Fruit fly (Drosophila melanogaster) whole organism: ENCODE data around the gene Ir87a.

ENCODE experiments used
- CG8478 ChIP-seq: fragments of >200 bp; optimal IDR thresholded peaks from 2 replicates; lab custom pipeline; 2018; ENCODE audit warnings: inconsistent platforms
- Dll ChIP-seq: fragments of >200 bp; optimal IDR thresholded peaks from 2 replicates; lab custom pipeline; 2017
- EcR ChIP-seq, 2 experiments: fragments of >200 bp; optimal IDR thresholded peaks; 2 replicates each; lab custom pipeline; 2017; ENCODE audit warnings: missing biosample characterization in 2 of 2, missing genetic modification characterization in 2 of 2, missing genetic modification reagents in 2 of 2
- pan ChIP-seq: fragments of >200 bp; optimal IDR thresholded peaks from 2 replicates; lab custom pipeline; 2017
- psq ChIP-seq: fragments of >200 bp; optimal IDR thresholded peaks from 2 replicates; lab custom pipeline; 2017
- usp ChIP-seq: fragments of >200 bp; optimal IDR thresholded peaks from 2 replicates; lab custom pipeline; 2017; ENCODE audit warnings: missing biosample characterization, missing genetic modification characterization, mixed read lengths

Ir87a gene

DNA sequence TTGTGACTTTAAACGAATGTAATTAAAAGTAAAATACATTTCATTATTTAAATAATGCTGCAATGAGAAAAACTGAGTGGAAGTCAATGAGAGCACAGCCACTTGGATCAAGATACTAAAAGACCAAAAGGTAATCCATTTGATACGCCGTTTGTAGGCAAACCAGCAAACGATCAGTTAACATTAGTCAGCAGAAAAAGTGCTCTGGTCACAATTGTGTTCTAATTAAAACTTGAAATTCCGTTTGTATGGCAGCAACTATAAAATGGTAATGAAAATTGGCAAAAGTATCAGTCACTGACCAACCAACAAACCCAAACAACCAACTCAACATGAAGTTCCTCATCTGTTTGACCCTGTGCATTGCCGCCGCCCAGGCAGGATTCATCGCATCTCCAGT is 22.5 kb upstream of the Ir87a start, which contains the start of gene CG14377:
Gene CG14377 (plus strand): TSS at position 301 of the 400 bp plus-strand sequence.
- no peak for TF ChIP-seq pan (lab: Kevin White, UChicago)
- no peak for TF ChIP-seq Dll (lab: Kevin White, UChicago)
- no peak for TF ChIP-seq psq (lab: Kevin White, UChicago)
- no peak for TF ChIP-seq EcR (GFP tag; optimal IDR thresholded peaks at IDR 0.05; lab: Kevin White, UChicago)

DNA sequence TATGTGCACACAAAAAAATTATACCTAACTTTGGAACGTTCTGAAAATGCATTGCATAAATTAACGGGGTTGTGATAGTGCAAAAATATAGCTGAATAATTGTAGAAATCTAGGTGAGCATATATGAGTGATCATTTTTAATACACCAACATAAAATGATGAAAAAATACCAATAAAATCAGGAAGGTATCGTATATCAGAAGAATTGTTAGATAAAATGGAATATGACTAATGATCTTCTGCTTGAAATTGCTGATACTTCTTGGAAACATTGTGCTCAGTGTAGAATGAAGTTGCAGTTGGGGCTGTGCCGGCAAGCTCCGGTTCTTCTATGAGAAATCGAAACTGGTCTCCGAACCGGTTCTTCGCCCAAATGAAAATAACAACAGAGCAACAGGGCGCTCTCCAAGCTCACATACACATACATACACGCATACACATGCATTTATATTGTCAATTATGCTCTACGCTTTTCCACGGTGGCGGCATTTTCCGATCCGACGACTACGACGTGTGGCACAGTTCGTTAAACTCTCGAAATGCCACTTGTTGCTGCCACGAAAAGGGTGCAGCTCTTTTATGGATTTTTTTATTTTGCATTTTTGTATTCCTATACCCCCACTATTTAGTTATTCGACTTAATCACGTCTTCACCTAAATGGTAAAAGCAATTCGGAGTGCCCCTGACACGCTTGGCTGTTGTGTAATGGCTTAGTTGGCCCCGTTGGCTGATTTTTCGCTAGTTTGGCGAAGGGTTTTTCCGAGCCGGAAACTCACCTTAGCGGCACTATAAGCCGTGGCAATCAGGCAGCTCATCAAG is 19.0 kb upstream of the Ir87a start:
- peak in 1 of 2 experiments; percentile 75 for TF ChIP-seq EcR (GFP tag; optimal IDR thresholded peaks at IDR 0.05; lab: Kevin White, UChicago)
- no peak for TF ChIP-seq pan (lab: Kevin White, UChicago)
- no peak for TF ChIP-seq Dll (lab: Kevin White, UChicago)
- TF ChIP-seq usp (GFP tag; lab: Kevin White, UChicago), result no peak
- TF ChIP-seq psq (lab: Kevin White, UChicago), result no peak

DNA sequence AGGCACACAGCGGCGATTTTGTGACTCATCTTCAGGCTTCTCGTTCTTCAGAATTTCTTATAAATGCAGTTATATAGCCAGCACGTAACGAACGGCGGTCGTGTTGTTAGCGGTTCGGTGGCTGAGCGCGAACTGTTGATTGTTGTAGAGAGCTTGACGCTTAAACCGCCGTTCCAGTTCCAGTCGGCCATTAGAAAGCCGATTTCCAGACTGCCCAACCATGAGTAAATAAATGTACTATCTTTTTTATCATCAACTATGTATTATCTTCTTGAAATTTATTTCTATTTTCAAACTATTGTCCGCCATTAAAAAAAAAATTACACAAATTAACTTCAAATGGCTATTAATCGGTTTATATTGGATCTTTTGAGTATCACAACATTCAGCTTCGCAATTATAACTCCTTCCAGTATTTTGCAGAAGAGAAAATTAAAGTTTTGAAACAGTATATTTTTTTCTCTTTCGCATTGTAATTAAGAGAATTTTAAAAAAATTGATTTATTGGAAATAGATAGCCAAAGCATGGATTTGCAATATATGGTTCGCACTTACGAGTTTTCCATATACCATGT is 18.3 kb upstream of the Ir87a start, which contains the start of gene GILT1:
Gene GILT1 (minus strand): TSS at position 141 of the 575 bp plus-strand sequence.
- TF ChIP-seq EcR (GFP tag; optimal IDR thresholded peaks at IDR 0.05; lab: Kevin White, UChicago), result no peak
- no peak for TF ChIP-seq usp (GFP tag; lab: Kevin White, UChicago)
- no peak for TF ChIP-seq pan (lab: Kevin White, UChicago)
- no peak for TF ChIP-seq CG8478
- TF ChIP-seq Dll (lab: Kevin White, UChicago), result no peak
- TF ChIP-seq psq (lab: Kevin White, UChicago), result no peak

DNA sequence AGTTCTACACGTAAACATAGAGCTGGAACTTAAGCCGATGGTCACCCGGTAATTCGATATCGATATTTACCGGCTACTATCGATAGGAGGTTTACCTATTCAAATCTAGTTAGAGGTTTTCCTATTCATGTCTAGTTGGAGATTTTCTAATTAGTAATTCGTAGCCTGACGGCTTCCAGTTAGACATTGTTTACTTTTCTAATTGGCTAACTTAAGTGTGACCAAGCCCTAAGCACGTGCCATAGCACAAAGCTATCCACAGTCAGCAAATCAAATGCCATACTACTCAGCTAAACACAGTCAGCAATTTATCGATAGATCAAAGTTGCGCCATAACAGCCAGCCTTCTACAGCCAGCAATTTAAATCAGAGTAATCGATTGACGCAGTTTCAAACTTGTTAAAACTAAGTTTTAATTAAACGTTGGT is 17.0 kb upstream of the Ir87a start, which contains the start of gene Dpm3:
Gene Dpm3 (minus strand): TSS at position 20 of the 428 bp plus-strand sequence.
- no peak for TF ChIP-seq EcR (GFP tag; optimal IDR thresholded peaks at IDR 0.05; lab: Kevin White, UChicago)
- TF ChIP-seq psq (lab: Kevin White, UChicago), result no peak
- TF ChIP-seq pan (lab: Kevin White, UChicago), result no peak
- no peak for TF ChIP-seq CG8478
- TF ChIP-seq usp (GFP tag; lab: Kevin White, UChicago), result no peak
- TF ChIP-seq Dll (lab: Kevin White, UChicago), result no peak

DNA sequence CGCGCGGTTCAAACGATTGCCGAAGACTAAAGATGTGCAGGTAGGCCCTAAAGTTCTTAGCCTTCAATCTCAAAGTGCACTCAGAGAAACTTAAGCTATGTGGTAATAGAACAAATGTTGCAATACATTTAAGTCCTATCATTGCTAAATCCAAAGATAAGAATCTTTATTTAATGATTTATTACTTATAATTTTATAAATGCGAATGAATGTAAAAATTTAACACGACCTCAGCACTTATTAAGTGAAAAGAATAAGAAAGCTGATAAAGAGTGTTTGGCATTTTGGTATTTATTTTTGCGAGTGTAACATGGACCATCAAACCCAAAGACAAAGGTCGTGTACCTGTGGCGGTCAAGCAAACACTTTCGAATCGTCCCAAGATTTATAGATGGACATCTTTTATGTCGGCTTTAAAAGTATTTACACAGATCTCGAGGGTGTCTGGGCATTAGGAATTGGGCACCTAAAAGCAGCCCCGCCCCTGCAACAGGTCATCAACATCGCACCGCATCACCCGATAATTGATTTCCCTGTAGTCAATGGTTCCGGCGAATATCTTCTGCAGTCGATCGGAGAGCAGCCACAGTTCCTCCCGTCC is 15.1 kb upstream of the Ir87a start, which contains the start of gene yellow-e3:
Gene yellow-e3 (minus strand): TSS at position 30 of the 601 bp plus-strand sequence.
- no peak for TF ChIP-seq pan (lab: Kevin White, UChicago)

DNA sequence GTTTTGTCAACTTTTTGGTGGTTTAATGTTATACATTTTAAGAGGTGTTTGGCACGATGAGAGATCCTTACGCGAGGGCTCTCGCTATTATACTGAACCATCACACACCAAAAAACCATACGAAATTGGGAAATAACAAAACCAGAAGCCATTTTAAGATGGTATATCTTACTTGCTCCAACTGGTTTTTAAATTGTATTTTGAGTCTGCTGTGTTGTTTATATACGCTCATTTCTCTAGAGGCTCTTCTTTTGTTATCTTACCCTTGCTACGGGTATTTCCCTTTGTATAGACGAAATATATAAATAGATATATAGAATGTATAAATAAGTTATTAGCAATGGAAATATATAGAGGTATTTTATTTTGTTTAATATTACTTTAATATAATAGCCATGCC is 13.2 kb upstream of the Ir87a start, which contains the start of gene yellow-e2:
Gene yellow-e2 (minus strand): TSS at position 101 of the 400 bp plus-strand sequence.
- no peak for TF ChIP-seq EcR (GFP tag; optimal IDR thresholded peaks at IDR 0.05; lab: Kevin White, UChicago)

DNA sequence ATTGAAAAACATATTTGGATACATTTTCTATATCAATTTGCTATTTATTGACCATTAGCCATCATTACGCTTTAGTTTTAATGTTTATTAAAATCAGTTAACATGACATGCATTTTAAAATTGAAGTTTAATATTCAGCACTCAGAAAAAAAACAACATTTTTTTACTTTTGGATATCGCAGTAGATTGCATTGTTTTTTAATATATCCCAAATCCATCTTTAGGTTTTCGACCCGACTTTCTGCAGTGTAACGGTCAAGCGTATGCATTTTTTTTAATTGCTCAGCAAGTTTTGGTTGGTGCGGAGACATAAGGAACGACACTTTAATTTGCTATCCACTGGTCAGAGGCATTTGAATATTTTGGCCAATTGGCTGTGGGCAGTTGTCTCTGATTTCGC is 7.4 kb upstream of the Ir87a start:
- no peak for TF ChIP-seq pan (lab: Kevin White, UChicago)
- TF ChIP-seq Dll (lab: Kevin White, UChicago), result no peak
- TF ChIP-seq CG8478, result no peak
- no peak for TF ChIP-seq usp (GFP tag; lab: Kevin White, UChicago)

DNA sequence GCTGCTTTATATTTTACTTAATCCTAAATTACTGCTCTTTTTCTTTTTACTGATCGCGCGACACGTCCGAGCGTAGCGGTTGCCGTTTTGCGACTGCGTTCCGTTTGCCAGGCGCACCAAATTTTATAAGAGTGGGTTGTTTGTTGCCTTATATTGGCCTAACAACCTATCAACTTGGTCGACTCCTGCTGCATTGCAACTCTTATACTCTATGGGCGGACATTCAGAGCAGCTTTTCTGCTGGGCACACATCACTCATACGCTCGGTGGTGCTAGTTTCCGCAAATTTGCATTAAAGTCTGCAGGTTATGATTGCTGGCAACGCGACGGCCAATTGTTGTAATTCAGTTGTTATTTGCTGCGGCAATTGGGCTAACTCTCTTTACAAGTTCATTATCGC is 4.9 kb upstream of the Ir87a start, which contains the start of gene yellow-e:
Gene yellow-e (minus strand): TSS at position 101 of the 400 bp plus-strand sequence.
- TF ChIP-seq EcR (GFP tag; optimal IDR thresholded peaks at IDR 0.05; lab: Kevin White, UChicago) (no peak), CG8478 (no peak), pan (lab: Kevin White, UChicago) (no peak), usp (GFP tag; lab: Kevin White, UChicago) (no peak), psq (lab: Kevin White, UChicago) (no peak), Dll (lab: Kevin White, UChicago) (no peak)

DNA sequence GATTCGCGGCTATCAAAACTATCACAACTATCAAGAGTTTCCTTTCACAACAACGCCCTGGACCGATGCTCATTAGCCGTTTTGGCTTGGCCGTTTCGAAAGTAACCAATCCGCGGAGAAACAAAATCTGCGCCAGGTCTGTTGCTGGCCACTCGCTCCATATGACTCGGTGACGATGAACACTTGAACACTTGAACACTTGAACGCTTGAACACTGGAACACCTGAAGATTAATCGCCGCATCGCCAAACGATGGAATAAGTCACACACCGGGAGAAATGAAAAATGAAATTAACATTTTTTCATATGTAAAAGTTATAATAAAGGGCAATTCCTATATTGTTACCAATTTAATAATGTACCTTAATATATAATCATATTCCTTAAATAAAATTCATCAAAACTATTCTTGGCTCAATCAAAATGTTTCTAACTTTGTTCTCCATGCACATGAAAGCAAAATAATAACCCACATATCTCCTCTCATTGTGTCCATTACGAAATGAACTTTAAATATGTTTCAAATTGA is 2.9 kb upstream of the Ir87a start:
- TF ChIP-seq psq (lab: Kevin White, UChicago), result no peak
- no peak for TF ChIP-seq usp (GFP tag; lab: Kevin White, UChicago)
- no peak for TF ChIP-seq CG8478
- no peak for TF ChIP-seq pan (lab: Kevin White, UChicago)
- no peak for TF ChIP-seq Dll (lab: Kevin White, UChicago)
- no peak for TF ChIP-seq EcR (GFP tag; optimal IDR thresholded peaks at IDR 0.05; lab: Kevin White, UChicago)

DNA sequence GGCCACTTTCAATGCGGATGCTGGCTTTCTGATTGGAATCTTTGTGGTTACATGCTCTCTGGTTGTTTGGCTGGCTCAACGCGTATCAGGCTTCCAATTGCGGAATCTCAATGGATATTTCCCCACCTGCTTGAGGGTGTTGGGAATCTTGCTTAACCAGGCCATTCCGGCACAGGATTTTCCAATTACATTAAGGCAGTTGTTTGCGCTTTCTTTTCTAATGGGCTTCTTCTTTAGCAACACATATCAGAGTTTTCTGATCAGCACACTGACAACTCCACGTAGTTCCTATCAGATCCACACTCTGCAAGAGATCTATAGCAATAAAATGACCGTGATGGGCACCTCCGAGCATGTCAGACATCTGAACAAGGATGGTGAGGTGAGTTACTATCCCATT is 2.1 kb downstream of the Ir87a start:
- TF ChIP-seq usp (GFP tag; lab: Kevin White, UChicago) (no peak), CG8478 (no peak), Dll (lab: Kevin White, UChicago) (no peak)

DNA sequence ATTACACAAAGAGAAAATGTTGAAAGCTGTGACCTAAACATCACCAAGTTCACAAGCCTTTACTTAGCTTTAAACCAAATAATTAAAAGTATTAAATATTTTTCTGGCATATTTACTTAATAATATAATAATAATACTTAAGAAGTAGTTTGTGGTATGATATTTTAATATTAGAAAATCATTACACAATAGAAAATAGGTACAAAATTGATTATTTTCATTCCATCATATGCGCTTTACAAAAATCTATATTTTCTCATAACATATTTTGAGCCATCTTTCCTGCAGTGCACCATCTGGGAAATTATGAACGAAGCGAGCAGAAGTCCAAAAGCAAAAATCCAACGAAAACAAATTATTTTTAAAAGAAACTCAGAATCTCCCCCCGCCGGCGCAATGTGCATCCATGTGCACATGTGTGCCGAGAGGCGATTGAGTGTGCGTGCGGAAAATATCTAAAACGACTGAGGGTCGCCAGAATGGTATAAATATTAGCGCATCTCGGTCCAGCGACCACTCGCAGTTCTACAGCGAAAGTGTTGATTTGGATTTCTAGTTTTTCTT is 5.5 kb downstream of the Ir87a start, which contains the start of gene Act87E:
Gene Act87E (plus strand): TSS at position 514 of the 564 bp plus-strand sequence.
- TF ChIP-seq pan (lab: Kevin White, UChicago) (no peak), usp (GFP tag; lab: Kevin White, UChicago) (no peak), psq (lab: Kevin White, UChicago) (no peak), CG8478 (no peak), EcR (GFP tag; optimal IDR thresholded peaks at IDR 0.05; lab: Kevin White, UChicago) (no peak), Dll (lab: Kevin White, UChicago) (no peak)
